Worm (Caenorhabditis elegans): Measurements from ENCODE around the gene fmo-4.

ce11 chrV:13638040-13638439 lies 31.5 kb upstream of the fmo-4 start:
- TF ChIP-seq dao-5 (tag; optimal IDR thresholded peaks at IDR 0.05) (no peak), W03F9.2 (tag; optimal IDR thresholded peaks at IDR 0.05) (no peak), him-1 (tag; optimal IDR thresholded peaks at IDR 0.05) (no peak)
